Fruit fly (Drosophila melanogaster): ENCODE results near the gene Jon65Aiii.

DNA sequence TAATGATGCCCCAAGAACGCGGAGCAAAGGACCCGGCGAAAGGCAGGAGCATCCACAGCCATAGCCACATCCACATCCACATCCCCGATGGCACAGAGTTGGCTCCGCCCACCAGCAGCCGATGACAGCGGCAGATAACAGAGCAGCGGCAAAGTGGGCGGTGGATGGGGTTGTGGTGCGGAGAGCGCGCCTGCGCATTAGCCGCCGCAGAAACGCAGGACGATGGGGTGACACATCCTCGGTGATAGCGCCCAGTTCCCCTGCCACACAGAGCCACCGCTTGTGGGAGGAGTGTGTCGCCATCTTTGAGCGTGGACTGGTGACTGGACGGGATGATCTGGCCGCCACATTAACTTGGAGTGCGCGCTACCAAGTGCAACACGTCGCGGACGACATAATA is 46.7 kb downstream of the Jon65Aiii start, which contains the start of gene Ets65A:
- TF ChIP-seq cic (GFP tag; optimal IDR thresholded peaks at IDR 0.05) (no peak), pad (GFP tag; optimal IDR thresholded peaks at IDR 0.05) (no peak), toe (GFP tag; optimal IDR thresholded peaks at IDR 0.05) (no peak), Clk (GFP tag; optimal IDR thresholded peaks at IDR 0.05) (no peak), CG5204 (GFP tag; optimal IDR thresholded peaks at IDR 0.05) (no peak), bab1 (GFP tag; optimal IDR thresholded peaks at IDR 0.05) (no peak), cnc (optimal IDR thresholded peaks at IDR 0.05) (no peak), Hr96 (GFP tag; optimal IDR thresholded peaks at IDR 0.05) (no peak), CG7045 (GFP tag; optimal IDR thresholded peaks at IDR 0.05) (no peak), CG11617 (GFP tag; optimal IDR thresholded peaks at IDR 0.05) (no peak), kay (GFP tag; ENCODE audit: borderline replicate concordance) (no peak)

Measured in whole organism, adult.